Fruit fly (Drosophila melanogaster) whole organism, embryonic: ENCODE measurements around the gene MtnE.

Experiments used
- ATbp ChIP-seq: fragments of 200-800 bp; sonication (Bioruptor generic); optimal IDR thresholded peaks from 2 replicates; lab custom pipeline; 2017; ENCODE audit warnings: missing biosample characterization, mild to moderate bottlenecking, missing genetic modification characterization, missing genetic modification reagents
- Abd-B ChIP-seq: fragments of 200-800 bp; sonication (Bioruptor generic); optimal IDR thresholded peaks from 2 replicates; lab custom pipeline; 2018; ENCODE audit warnings: missing biosample characterization, mild to moderate bottlenecking, missing genetic modification characterization, moderate library complexity
- CG12299 ChIP-seq: fragments of 200-800 bp; sonication (Bioruptor generic); optimal IDR thresholded peaks from 2 replicates; lab custom pipeline; 2018; ENCODE audit warnings: missing biosample characterization, mild to moderate bottlenecking, missing genetic modification characterization
- CG13296 ChIP-seq: fragments of 200-800 bp; sonication (Bioruptor generic); optimal IDR thresholded peaks from 3 replicates; lab custom pipeline; 2018; ENCODE audit warnings: missing biosample characterization, mild to moderate bottlenecking, missing genetic modification characterization
- CG14050 ChIP-seq: fragments of 200-800 bp; sonication (Bioruptor generic); IDR thresholded peaks from 3 replicates; pipeline ENCODE4 v1.3.6; 2022; ENCODE audit warnings: missing biosample characterization, missing genetic modification characterization
- CG14441 ChIP-seq: fragments of 200-800 bp; sonication (Bioruptor generic); IDR thresholded peaks from 2 replicates; pipeline ENCODE4 v1.3.6; 2022; ENCODE audit warnings: missing biosample characterization, missing genetic modification characterization
- CG14710 ChIP-seq: fragments of 200-800 bp; sonication (Bioruptor generic); optimal IDR thresholded peaks from 3 replicates; lab custom pipeline; 2019; ENCODE audit warnings: missing biosample characterization, mild to moderate bottlenecking, missing genetic modification characterization, moderate library complexity
- CG17361 ChIP-seq: fragments of 200-800 bp; sonication (Bioruptor generic); IDR thresholded peaks from 3 replicates; pipeline ENCODE4 v1.3.6; 2022; ENCODE audit warnings: missing biosample characterization, missing genetic modification characterization
- CG18599 ChIP-seq: fragments of 200-800 bp; sonication (Bioruptor generic); optimal IDR thresholded peaks from 3 replicates; lab custom pipeline; 2017; ENCODE audit warnings: missing biosample characterization, missing genetic modification characterization, mild to moderate bottlenecking, moderate library complexity, missing genetic modification reagents
- CG2678 ChIP-seq: fragments of 200-800 bp; sonication (Bioruptor generic); optimal IDR thresholded peaks from 3 replicates; lab custom pipeline; 2019; ENCODE audit warnings: missing biosample characterization, mild to moderate bottlenecking, missing genetic modification characterization, moderate library complexity
- CG2875 ChIP-seq: fragments of 200-800 bp; sonication (Bioruptor generic); optimal IDR thresholded peaks from 2 replicates; lab custom pipeline; 2017; ENCODE audit warnings: missing biosample characterization, mild to moderate bottlenecking, missing genetic modification characterization, missing genetic modification reagents
- CG30431 ChIP-seq: fragments of 200-800 bp; sonication (Bioruptor generic); optimal IDR thresholded peaks from 2 replicates; lab custom pipeline; 2017; ENCODE audit warnings: missing biosample characterization, missing genetic modification characterization
- CG31388 ChIP-seq: fragments of 200-800 bp; sonication (Bioruptor generic); optimal IDR thresholded peaks from 2 replicates; lab custom pipeline; 2016; ENCODE audit warnings: missing biosample characterization, missing genetic modification characterization
- CG33557 ChIP-seq: fragments of 200-800 bp; sonication (Bioruptor generic); optimal IDR thresholded peaks from 2 replicates; lab custom pipeline; 2019; ENCODE audit warnings: missing biosample characterization, mild to moderate bottlenecking, missing genetic modification characterization, moderate library complexity
- CG43689 ChIP-seq: fragments of 200-800 bp; sonication (Bioruptor generic); IDR thresholded peaks from 2 replicates; pipeline ENCODE4 v1.3.6; 2022; ENCODE audit warnings: missing biosample characterization, missing genetic modification characterization
- CG4617 ChIP-seq: fragments of 200-800 bp; sonication (Bioruptor generic); optimal IDR thresholded peaks from 3 replicates; lab custom pipeline; 2016; ENCODE audit warnings: missing biosample characterization, missing genetic modification characterization, borderline replicate concordance
- CG7372 ChIP-seq: fragments of 200-800 bp; sonication (Bioruptor generic); IDR thresholded peaks from 2 replicates; pipeline ENCODE4 v1.3.6; 2022; ENCODE audit warnings: missing biosample characterization, missing genetic modification characterization
- CG7928 ChIP-seq: fragments of 200-800 bp; sonication (Bioruptor generic); optimal IDR thresholded peaks from 2 replicates; lab custom pipeline; 2017; ENCODE audit warnings: missing biosample characterization, mild to moderate bottlenecking, missing genetic modification characterization
- CG8765 ChIP-seq: fragments of 200-800 bp; sonication (Bioruptor generic); IDR thresholded peaks from 2 replicates; pipeline ENCODE4 v1.3.6; 2022; ENCODE audit warnings: missing biosample characterization, missing genetic modification characterization
- D19B ChIP-seq: fragments of 200-800 bp; sonication (Bioruptor generic); optimal IDR thresholded peaks from 2 replicates; lab custom pipeline; 2017; ENCODE audit warnings: missing biosample characterization, mild to moderate bottlenecking, missing genetic modification characterization
- Dbx ChIP-seq: fragments of 200-800 bp; sonication (Bioruptor generic); IDR thresholded peaks from 3 replicates; pipeline ENCODE4 v1.3.6; 2022; ENCODE audit warnings: missing biosample characterization, missing genetic modification characterization
- Drgx ChIP-seq: fragments of 200-800 bp; sonication (Bioruptor generic); IDR thresholded peaks from 2 replicates; pipeline ENCODE4 v1.3.6; 2022; ENCODE audit warnings: missing biosample characterization, missing genetic modification characterization
- Fer3 ChIP-seq: fragments of 200-800 bp; sonication (Bioruptor generic); optimal IDR thresholded peaks from 2 replicates; lab custom pipeline; 2018; ENCODE audit warnings: missing biosample characterization, mild to moderate bottlenecking, missing genetic modification characterization, moderate library complexity
- Kr ChIP-seq: fragments of 200-800 bp; sonication (Bioruptor generic); optimal IDR thresholded peaks from 2 replicates; lab custom pipeline; 2017; ENCODE audit warnings: missing biosample characterization, mild to moderate bottlenecking, missing genetic modification characterization
- MESR4 ChIP-seq: fragments of 200-800 bp; sonication (Bioruptor generic); optimal IDR thresholded peaks from 2 replicates; lab custom pipeline; 2018; ENCODE audit warnings: missing biosample characterization, mild to moderate bottlenecking, missing genetic modification characterization, moderate library complexity
- NC2β ChIP-seq: fragments of 200-800 bp; sonication (Bioruptor generic); optimal IDR thresholded peaks from 2 replicates; lab custom pipeline; 2016; ENCODE audit warnings: missing biosample characterization, missing genetic modification characterization
- NK7.1 ChIP-seq: fragments of 200-800 bp; sonication (Bioruptor generic); optimal IDR thresholded peaks from 3 replicates; lab custom pipeline; 2016; ENCODE audit warnings: missing biosample characterization, missing genetic modification characterization
- Neu2 ChIP-seq: fragments of 200-800 bp; sonication (Bioruptor generic); optimal IDR thresholded peaks from 3 replicates; lab custom pipeline; 2016; ENCODE audit warnings: missing biosample characterization, missing genetic modification characterization, borderline replicate concordance
- Nf-YB ChIP-seq: fragments of 200-800 bp; sonication (Bioruptor generic); optimal IDR thresholded peaks from 3 replicates; lab custom pipeline; 2019; ENCODE audit warnings: missing biosample characterization, mild to moderate bottlenecking, missing genetic modification characterization, moderate library complexity
- Scr ChIP-seq: fragments of 200-800 bp; sonication (Bioruptor generic); IDR thresholded peaks from 2 replicates; pipeline ENCODE4 v1.3.6; 2022; ENCODE audit warnings: missing biosample characterization, missing genetic modification characterization; ENCODE audit not compliant: partially characterized antibody
- Sin3A ChIP-seq: fragments of >200 bp; optimal IDR thresholded peaks from 2 replicates; lab custom pipeline; 2018
- Sox102F ChIP-seq: fragments of 200-800 bp; sonication (Bioruptor generic); optimal IDR thresholded peaks from 2 replicates; lab custom pipeline; 2018; ENCODE audit warnings: missing biosample characterization, mild to moderate bottlenecking, missing genetic modification characterization, moderate library complexity
- Sry-δ ChIP-seq: fragments of 200-800 bp; sonication (Bioruptor generic); optimal IDR thresholded peaks from 2 replicates; lab custom pipeline; 2016; ENCODE audit warnings: missing biosample characterization, missing genetic modification characterization
- Xbp1 ChIP-seq: fragments of 200-800 bp; sonication (Bioruptor generic); optimal IDR thresholded peaks from 3 replicates; lab custom pipeline; 2016; ENCODE audit warnings: missing biosample characterization, mild to moderate bottlenecking, missing genetic modification characterization
- cg ChIP-seq: fragments of 200-800 bp; sonication (Bioruptor generic); optimal IDR thresholded peaks from 3 replicates; lab custom pipeline; 2019; ENCODE audit warnings: missing biosample characterization, mild to moderate bottlenecking, missing genetic modification characterization, moderate library complexity
- croc ChIP-seq: fragments of 200-800 bp; sonication (Bioruptor generic); conservative IDR thresholded peaks from 3 replicates; pipeline ENCODE4 v1.3.6; 2022; ENCODE audit warnings: missing biosample characterization, missing genetic modification characterization
- cwo ChIP-seq: fragments of 200-800 bp; sonication (Bioruptor generic); optimal IDR thresholded peaks from 3 replicates; lab custom pipeline; 2017; ENCODE audit warnings: missing biosample characterization, missing genetic modification characterization, mild to moderate bottlenecking, moderate library complexity, missing genetic modification reagents
- hb ChIP-seq: fragments of 200-800 bp; sonication (Bioruptor generic); IDR thresholded peaks from 3 replicates; pipeline ENCODE4 v1.3.6; 2022; ENCODE audit warnings: missing biosample characterization, missing genetic modification characterization; ENCODE audit not compliant: partially characterized antibody
- lab ChIP-seq: fragments of 200-800 bp; sonication (Bioruptor generic); optimal IDR thresholded peaks from 3 replicates; lab custom pipeline; 2017; ENCODE audit warnings: missing biosample characterization, missing genetic modification characterization, mild to moderate bottlenecking, moderate library complexity, missing genetic modification reagents
- nau ChIP-seq: fragments of 200-800 bp; sonication (Bioruptor generic); optimal IDR thresholded peaks from 3 replicates; lab custom pipeline; 2017; ENCODE audit warnings: missing biosample characterization, mild to moderate bottlenecking, missing genetic modification characterization, missing genetic modification reagents
- nmo ChIP-seq: fragments of 200-800 bp; sonication (Bioruptor generic); optimal IDR thresholded peaks from 2 replicates; lab custom pipeline; 2018; ENCODE audit warnings: missing biosample characterization, mild to moderate bottlenecking, missing genetic modification characterization, moderate library complexity
- nom ChIP-seq: fragments of 200-800 bp; sonication (Bioruptor generic); optimal IDR thresholded peaks from 2 replicates; lab custom pipeline; 2017; ENCODE audit warnings: missing biosample characterization, missing genetic modification characterization, mild to moderate bottlenecking, moderate library complexity, missing genetic modification reagents
- oc ChIP-seq: fragments of 200-800 bp; sonication (Bioruptor generic); optimal IDR thresholded peaks from 2 replicates; lab custom pipeline; 2018; ENCODE audit warnings: missing biosample characterization, mild to moderate bottlenecking, missing genetic modification characterization, moderate library complexity
- org-1 ChIP-seq: fragments of 200-800 bp; sonication (Bioruptor generic); optimal IDR thresholded peaks from 2 replicates; lab custom pipeline; 2017; ENCODE audit warnings: missing biosample characterization, missing genetic modification characterization
- phol ChIP-seq: fragments of 200-800 bp; sonication (Bioruptor generic); optimal IDR thresholded peaks from 3 replicates; lab custom pipeline; 2018; ENCODE audit warnings: missing biosample characterization, mild to moderate bottlenecking, missing genetic modification characterization, moderate library complexity
- sc ChIP-seq, 3 experiments: fragments of >200 bp in 2 of 3; fragments of 200-800 bp in 1 of 3; sonication (Bioruptor generic) in 1 of 3; optimal IDR thresholded peaks; 2 replicates in 2 of 3; 3 replicates in 1 of 3; lab custom pipeline; 2017; ENCODE audit warnings: mild to moderate bottlenecking in 1 of 3, missing biosample characterization in 1 of 3, missing genetic modification characterization in 1 of 3, missing genetic modification reagents in 1 of 3
- toy ChIP-seq: fragments of 200-800 bp; sonication (Bioruptor generic); IDR thresholded peaks from 2 replicates; pipeline ENCODE4 v1.3.6; 2022; ENCODE audit warnings: missing biosample characterization, missing genetic modification characterization

The MtnE gene

DNA sequence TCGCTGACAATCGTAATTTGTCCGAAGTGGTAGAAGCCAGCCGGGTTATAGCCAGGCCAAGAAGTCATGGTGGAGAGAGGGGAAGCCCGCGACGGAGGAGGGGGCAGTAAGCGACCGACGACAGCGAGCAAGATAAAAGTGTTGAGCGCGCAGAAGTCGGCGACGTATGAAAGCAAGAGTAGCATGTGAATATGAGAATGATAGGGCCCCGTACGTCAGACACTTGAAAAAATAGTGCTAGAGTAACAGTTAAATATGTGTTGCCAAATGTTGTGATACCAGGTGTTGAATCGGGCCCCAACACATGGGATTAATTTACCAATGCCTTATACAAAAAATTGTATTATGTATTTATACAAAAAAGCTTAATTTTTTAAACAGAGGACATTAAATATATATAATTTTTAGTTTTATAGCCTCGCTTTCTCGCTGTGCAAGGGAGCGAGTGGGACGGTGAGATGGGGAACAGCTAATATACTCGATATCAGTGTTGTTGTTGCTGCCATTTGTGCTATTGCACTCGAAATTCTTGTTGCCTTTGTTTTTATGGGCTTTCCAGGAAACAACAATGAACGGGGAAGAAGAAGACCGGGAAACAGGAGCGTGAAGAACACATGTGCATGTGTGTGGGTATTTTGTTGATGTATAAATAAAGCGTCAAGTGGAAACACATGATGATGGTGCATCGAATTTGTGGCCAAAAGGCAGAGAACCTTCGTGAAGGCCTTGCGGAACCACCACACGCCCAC is 15.5 kb upstream of the MtnE start (continued):
- TF ChIP-seq phol (tag; lab: Kevin White, UChicago) (peak; percentile 90), CG7372 (GFP tag; lab: Robert Waterston, UW) (peak; percentile 77), NC2β (GFP tag; lab: Kevin White, UChicago) (no peak), CG7928 (GFP tag; lab: Kevin White, UChicago) (peak; percentile 27), CG30431 (peak; percentile 80), oc (tag; lab: Kevin White, UChicago) (peak; percentile 82), Scr (GFP tag; lab: Robert Waterston, UW) (no peak), Neu2 (GFP tag; lab: Kevin White, UChicago) (no peak), CG17361 (GFP tag; lab: Robert Waterston, UW) (peak; percentile 85), ATbp (GFP tag; lab: Kevin White, UChicago) (peak; percentile 81), croc (GFP tag; lab: Robert Waterston, UW) (peak; percentile 79), D19B (peak; percentile 64), CG2678 (tag; lab: Kevin White, UChicago) (peak; percentile 93), CG13296 (GFP tag; lab: Kevin White, UChicago) (peak; percentile 73), CG14050 (GFP tag; lab: Robert Waterston, UW) (peak; percentile 74), toy (GFP tag; lab: Robert Waterston, UW) (peak; percentile 69; the same call in 1 of the 2 replicates), org-1 (peak; percentile 72), nau (peak; percentile 62), CG43689 (peak; percentile 37; the same call in 1 of the 2 replicates), sc (optimal IDR thresholded peaks at IDR 0.05; lab: Kevin White, UChicago) (no peak), sc (GFP tag; optimal IDR thresholded peaks at IDR 0.05; lab: Kevin White, UChicago) (peak; percentile 84), CG12299 (tag; lab: Kevin White, UChicago) (peak; percentile 37), Nf-YB (peak; percentile 54), Dbx (peak; percentile 90), CG14710 (tag; lab: Kevin White, UChicago) (peak; percentile 83), nmo (GFP tag; lab: Kevin White, UChicago) (peak; percentile 90), CG2875 (GFP tag; lab: Kevin White, UChicago) (peak; percentile 65), Kr (GFP tag; lab: Kevin White, UChicago) (no peak), lab (GFP tag; lab: Kevin White, UChicago) (peak; percentile 92), Sox102F (GFP tag; lab: Kevin White, UChicago) (peak; percentile 84), CG31388 (GFP tag; lab: Kevin White, UChicago) (peak; percentile 39), CG18599 (GFP tag; lab: Kevin White, UChicago) (peak; percentile 92), nom (peak; percentile 78), cg (GFP tag; lab: Kevin White, UChicago) (no peak), CG4617 (peak; percentile 45), Fer3 (tag; lab: Kevin White, UChicago) (peak; percentile 89), CG14441 (GFP tag; lab: Robert Waterston, UW) (peak; percentile 80), CG8765 (no peak; the same call in 1 of the 2 replicates), hb (no peak), NK7.1 (GFP tag; lab: Kevin White, UChicago) (no peak), cwo (GFP tag; lab: Kevin White, UChicago) (peak; percentile 92), Sry-δ (GFP tag; lab: Kevin White, UChicago) (no peak), Xbp1 (GFP tag; lab: Kevin White, UChicago) (peak; percentile 84), Abd-B (peak; percentile 86), CG33557 (peak; percentile 76), Sin3A (no peak), MESR4 (GFP tag; lab: Kevin White, UChicago) (no peak), Drgx (GFP tag; lab: Robert Waterston, UW) (peak; percentile 78)
